Worm (Caenorhabditis elegans) whole organism, young adult: ENCODE measurements around the gene chil-5.

Experiments used
- B0261.1 ChIP-seq: sonication (generic microtip); optimal IDR thresholded peaks from 2 replicates; lab custom pipeline; 2016; ENCODE audit warnings: mild to moderate bottlenecking, missing genetic modification characterization, moderate library complexity, missing compliant biosample characterization
- T26A5.8 ChIP-seq: sonication (generic microtip); optimal IDR thresholded peaks from 2 replicates; lab custom pipeline; 2016; ENCODE audit warnings: missing genetic modification characterization, missing compliant biosample characterization
- Y95B8A.8 ChIP-seq: fragments of 200-800 bp; sonication (Bioruptor generic); IDR thresholded peaks from 2 replicates; pipeline ENCODE4 v1.3.6; 2022; ENCODE audit warnings: missing genetic modification reagents, missing genetic modification characterization, missing compliant biosample characterization
- athp-1 ChIP-seq: sonication (generic microtip); optimal IDR thresholded peaks from 2 replicates; lab custom pipeline; 2017; ENCODE audit warnings: mild to moderate bottlenecking, missing genetic modification characterization, missing compliant biosample characterization
- attf-3 ChIP-seq: fragments of 200-800 bp; sonication (Bioruptor generic); conservative IDR thresholded peaks from 2 replicates; pipeline ENCODE4 v1.3.6; 2022; ENCODE audit warnings: missing genetic modification reagents, missing genetic modification characterization, missing compliant biosample characterization
- bed-2 ChIP-seq: fragments of 200-800 bp; sonication (Bioruptor generic); IDR thresholded peaks from 2 replicates; pipeline ENCODE4 v1.3.6; 2022; ENCODE audit warnings: missing genetic modification reagents, missing genetic modification characterization, missing compliant biosample characterization
- ceh-27 ChIP-seq: fragments of 200-800 bp; sonication (Bioruptor generic); optimal IDR thresholded peaks from 2 replicates; lab custom pipeline; 2018; ENCODE audit warnings: mild to moderate bottlenecking, missing genetic modification characterization, moderate library complexity, missing compliant biosample characterization
- ceh-58 ChIP-seq: fragments of 200-800 bp; sonication (Bioruptor generic); IDR thresholded peaks from 2 replicates; pipeline ENCODE4 v1.3.6; 2022; ENCODE audit warnings: missing genetic modification characterization, missing compliant biosample characterization
- dox-1 ChIP-seq: fragments of 200-800 bp; sonication (Bioruptor generic); IDR thresholded peaks from 2 replicates; pipeline ENCODE4 v1.3.6; 2022; ENCODE audit warnings: missing genetic modification reagents, missing genetic modification characterization, missing compliant biosample characterization
- dpl-1 ChIP-seq: fragments of 150-350 bp; optimal IDR thresholded peaks from 2 replicates; lab custom pipeline; 2014; ENCODE audit warnings: missing biosample characterization, missing genetic modification reagents, missing genetic modification characterization
- efl-1 ChIP-seq: fragments of 150-350 bp; optimal IDR thresholded peaks from 2 replicates; lab custom pipeline; 2014; ENCODE audit warnings: missing biosample characterization, missing genetic modification reagents, missing genetic modification characterization
- egl-18 ChIP-seq: fragments of 200-800 bp; sonication (Bioruptor generic); IDR thresholded peaks from 2 replicates; pipeline ENCODE4 v1.3.6; 2022; ENCODE audit warnings: missing genetic modification reagents, missing genetic modification characterization, missing compliant biosample characterization
- fkh-3 ChIP-seq: sonication (generic microtip); optimal IDR thresholded peaks from 2 replicates; lab custom pipeline; 2016; ENCODE audit warnings: mild to moderate bottlenecking, missing genetic modification characterization, missing compliant biosample characterization
- him-1 ChIP-seq: sonication (generic microtip); optimal IDR thresholded peaks from 2 replicates; lab custom pipeline; 2016; ENCODE audit warnings: missing genotype, missing genetic modification reagents, missing genetic modification characterization, missing compliant biosample characterization
- hmg-1.2 ChIP-seq: fragments of 200-800 bp; sonication (Bioruptor generic); IDR thresholded peaks from 2 replicates; pipeline ENCODE4 v1.3.6; 2022; ENCODE audit warnings: missing genetic modification reagents, missing genetic modification characterization, missing compliant biosample characterization
- hsf-1 ChIP-seq: fragments of 200-800 bp; sonication (Bioruptor generic); IDR thresholded peaks from 2 replicates; pipeline ENCODE4 v1.3.6; 2022; ENCODE audit warnings: missing genetic modification reagents, missing genetic modification characterization, missing compliant biosample characterization
- let-607 ChIP-seq, 2 experiments: fragments of 200-800 bp in 1 of 2; sonication (Bioruptor generic) in 1 of 2; sonication (generic microtip) in 1 of 2; optimal IDR thresholded peaks; 2 replicates each; lab custom pipeline; 2016 to 2018; ENCODE audit warnings: mild to moderate bottlenecking in 2 of 2, missing compliant biosample characterization in 2 of 2, missing genetic modification characterization in 2 of 2, moderate library complexity in 2 of 2, missing genotype in 1 of 2
- lsl-1 ChIP-seq: fragments of 200-800 bp; sonication (Bioruptor generic); optimal IDR thresholded peaks from 2 replicates; lab custom pipeline; 2018; ENCODE audit warnings: mild to moderate bottlenecking, missing genetic modification characterization, moderate library complexity, missing compliant biosample characterization
- madf-6 ChIP-seq: fragments of 200-800 bp; sonication (Bioruptor generic); IDR thresholded peaks from 2 replicates; pipeline ENCODE4 v1.3.6; 2022; ENCODE audit warnings: missing genetic modification reagents, missing genetic modification characterization, missing compliant biosample characterization
- mcd-1 ChIP-seq: fragments of 200-800 bp; sonication (Bioruptor generic); IDR thresholded peaks from 2 replicates; pipeline ENCODE4 v1.3.6; 2022; ENCODE audit warnings: missing genetic modification reagents, missing genetic modification characterization, missing compliant biosample characterization
- nfyb-1 ChIP-seq: fragments of 200-800 bp; sonication (Bioruptor generic); IDR thresholded peaks from 2 replicates; pipeline ENCODE4 v1.3.6; 2022; ENCODE audit warnings: missing genetic modification reagents, missing genetic modification characterization, missing compliant biosample characterization
- nhr-120 ChIP-seq: fragments of 200-800 bp; sonication (Bioruptor generic); IDR thresholded peaks from 2 replicates; pipeline ENCODE4 v1.3.6; 2022; ENCODE audit warnings: missing genetic modification characterization, missing compliant biosample characterization
- snpc-1.1 ChIP-seq: sonication (generic microtip); optimal IDR thresholded peaks from 2 replicates; lab custom pipeline; 2017; ENCODE audit warnings: missing genetic modification characterization, mild to moderate bottlenecking, missing compliant biosample characterization, antibody characterized with exemption, moderate library complexity, missing genotype, missing genetic modification reagents; ENCODE audit not compliant: insufficient read depth
- snpc-4 ChIP-seq, 5 experiments: fragments of 150-350 bp in 1 of 5; sonication (generic microtip) in 4 of 5; optimal IDR thresholded peaks; 2 replicates each; lab custom pipeline; 2014 to 2018; ENCODE audit warnings: missing genetic modification characterization in 5 of 5, missing biosample characterization in 3 of 5, antibody characterized with exemption in 2 of 5, mild to moderate bottlenecking in 2 of 5, missing compliant biosample characterization in 2 of 5, missing genotype in 2 of 5, moderate library complexity in 2 of 5, missing genetic modification reagents in 1 of 5
- somi-1 ChIP-seq: fragments of 200-800 bp; sonication (Bioruptor generic); optimal IDR thresholded peaks from 2 replicates; lab custom pipeline; 2018; ENCODE audit warnings: mild to moderate bottlenecking, missing genetic modification characterization, missing compliant biosample characterization
- sptf-2 ChIP-seq: fragments of 200-800 bp; sonication (Bioruptor generic); optimal IDR thresholded peaks from 2 replicates; lab custom pipeline; 2018; ENCODE audit warnings: mild to moderate bottlenecking, missing genetic modification characterization, missing compliant biosample characterization
- tbp1 ChIP-seq: fragments of 200-800 bp; sonication (Bioruptor generic); optimal IDR thresholded peaks from 2 replicates; lab custom pipeline; 2018; ENCODE audit warnings: mild to moderate bottlenecking, missing genetic modification characterization, missing compliant biosample characterization
- tbx-9 ChIP-seq: sonication (generic microtip); optimal IDR thresholded peaks from 2 replicates; lab custom pipeline; 2016; ENCODE audit warnings: borderline replicate concordance, missing genetic modification characterization, inconsistent platforms, missing compliant biosample characterization
- tlf-1 ChIP-seq: fragments of 200-800 bp; sonication (Bioruptor generic); optimal IDR thresholded peaks from 2 replicates; lab custom pipeline; 2018; ENCODE audit warnings: mild to moderate bottlenecking, missing genetic modification characterization, missing compliant biosample characterization
- unc-130 ChIP-seq: sonication (generic microtip); optimal IDR thresholded peaks from 2 replicates; lab custom pipeline; 2016; ENCODE audit warnings: missing genetic modification reagents, missing genetic modification characterization, missing compliant biosample characterization
- xnd-1 ChIP-seq: sonication (generic microtip); optimal IDR thresholded peaks from 2 replicates; lab custom pipeline; 2016; ENCODE audit warnings: missing genotype, missing genetic modification reagents, missing genetic modification characterization, missing compliant biosample characterization
- zfh-2 ChIP-seq: fragments of 200-800 bp; sonication (Bioruptor generic); conservative IDR thresholded peaks from 2 replicates; pipeline ENCODE4 v1.3.6; 2022; ENCODE audit warnings: missing genetic modification reagents, missing genetic modification characterization, missing compliant biosample characterization
- ztf-18 ChIP-seq: sonication (generic microtip); optimal IDR thresholded peaks from 2 replicates; lab custom pipeline; 2016; ENCODE audit warnings: missing genotype, mild to moderate bottlenecking, missing genetic modification characterization, missing compliant biosample characterization
- ztf-25 ChIP-seq: fragments of 200-800 bp; sonication (Bioruptor generic); IDR thresholded peaks from 2 replicates; pipeline ENCODE4 v1.3.6; 2022; ENCODE audit warnings: missing genetic modification reagents, missing genetic modification characterization, missing compliant biosample characterization
- ztf-28 ChIP-seq: fragments of 200-800 bp; sonication (Bioruptor generic); IDR thresholded peaks from 2 replicates; pipeline ENCODE4 v1.3.6; 2022; ENCODE audit warnings: missing genetic modification reagents, missing genetic modification characterization, missing compliant biosample characterization

Gene chil-5

ce11 chrII:9840313-9840712 lies 19.2 kb downstream of the chil-5 start, which contains the start of gene ZK938.11:
TSS of gene ZK938.11 (minus strand) at chrII:9840413.
- TF ChIP-seq efl-1 (GFP tag; lab: Kevin White, UChicago), result no peak

ce11 chrII:9838260-9838935 lies 21.1 kb downstream of the chil-5 start, which contains the start of gene arrd-4:
TSS of gene arrd-4 (minus strand) at chrII:9838310.
- TF ChIP-seq nfyb-1 (no peak), ztf-28 (no peak), mcd-1 (no peak), let-607 (tag; optimal IDR thresholded peaks at IDR 0.05; lab: Kevin White, UChicago) (no peak), attf-3 (GFP tag; lab: Robert Waterston, UW) (no peak), snpc-4 (GFP tag; optimal IDR thresholded peaks at IDR 0.05; lab: Kevin White, UChicago) (no peak), snpc-4 (tag; optimal IDR thresholded peaks at IDR 0.05; lab: Kevin White, UChicago) (no peak), T26A5.8 (no peak), fkh-3 (tag; lab: Kevin White, UChicago) (no peak), sptf-2 (GFP tag; lab: Kevin White, UChicago) (no peak), nhr-120 (GFP tag; lab: Robert Waterston, UW) (no peak), B0261.1 (tag; lab: Kevin White, UChicago) (no peak), tlf-1 (GFP tag; lab: Kevin White, UChicago) (no peak), snpc-1.1 (tag; lab: Kevin White, UChicago) (no peak), lsl-1 (no peak), hsf-1 (GFP tag; lab: Robert Waterston, UW) (no peak), ceh-27 (GFP tag; lab: Kevin White, UChicago) (no peak), zfh-2 (GFP tag; lab: Robert Waterston, UW) (no peak), athp-1 (no peak)

- TF ChIP-seq unc-130 (GFP tag; lab: Kevin White, UChicago), result no peak
- TF ChIP-seq B0261.1 (tag; lab: Kevin White, UChicago), result no peak
- TF ChIP-seq tbx-9 (tag; lab: Kevin White, UChicago), result no peak
- no peak for TF ChIP-seq T26A5.8
- no peak for TF ChIP-seq Y95B8A.8 (GFP tag; lab: Robert Waterston, UW)
- no peak for TF ChIP-seq him-1
- no peak for TF ChIP-seq fkh-3 (tag; lab: Kevin White, UChicago)
- TF ChIP-seq ceh-58 (GFP tag; lab: Robert Waterston, UW), result no peak
- TF ChIP-seq hmg-1.2, result no peak
- TF ChIP-seq xnd-1 (tag; lab: Kevin White, UChicago), result no peak
- no peak for TF ChIP-seq dpl-1 (GFP tag; lab: Kevin White, UChicago)
- TF ChIP-seq ceh-27 (GFP tag; lab: Kevin White, UChicago), result no peak
- no peak for TF ChIP-seq dox-1 (GFP tag; lab: Robert Waterston, UW)
- no peak for TF ChIP-seq ztf-25 (GFP tag; lab: Robert Waterston, UW)
- TF ChIP-seq egl-18, result no peak
- TF ChIP-seq madf-6 (GFP tag; lab: Robert Waterston, UW), result no peak
- no peak for TF ChIP-seq somi-1 (GFP tag; lab: Kevin White, UChicago)
- TF ChIP-seq tbp1, result no peak
- TF ChIP-seq bed-2 (GFP tag; lab: Robert Waterston, UW), result no peak
- no peak for TF ChIP-seq ztf-18
Observed at ce11 chrII:9835958-9836357, 23.5 kb downstream of the chil-5 start.
